Fruit fly (Drosophila melanogaster) whole organism, embryonic: ENCODE data around the gene AP-1sigma.

Source experiments
- CG13424 ChIP-seq: fragments of 200-800 bp; sonication (Bioruptor generic); optimal IDR thresholded peaks from 2 replicates; lab custom pipeline; 2019; ENCODE audit warnings: missing biosample characterization, mild to moderate bottlenecking, missing genetic modification characterization, moderate library complexity
- CG31388 ChIP-seq: fragments of 200-800 bp; sonication (Bioruptor generic); optimal IDR thresholded peaks from 2 replicates; lab custom pipeline; 2016; ENCODE audit warnings: missing biosample characterization, missing genetic modification characterization
- CG9876 ChIP-seq: fragments of 200-800 bp; sonication (Bioruptor generic); optimal IDR thresholded peaks from 2 replicates; lab custom pipeline; 2016; ENCODE audit warnings: missing biosample characterization, missing genetic modification characterization
- corto ChIP-seq: fragments of 200-800 bp; sonication (Bioruptor generic); optimal IDR thresholded peaks from 2 replicates; lab custom pipeline; 2016; ENCODE audit warnings: missing biosample characterization, mild to moderate bottlenecking, missing genetic modification characterization, moderate library complexity
- nom ChIP-seq: fragments of 200-800 bp; sonication (Bioruptor generic); optimal IDR thresholded peaks from 2 replicates; lab custom pipeline; 2017; ENCODE audit warnings: missing biosample characterization, missing genetic modification characterization, mild to moderate bottlenecking, moderate library complexity, missing genetic modification reagents
- ssp ChIP-seq: fragments of 200-800 bp; sonication (Bioruptor generic); IDR thresholded peaks from 2 replicates; pipeline ENCODE4 v1.3.6; 2022; ENCODE audit warnings: missing biosample characterization, missing genetic modification characterization
- tx ChIP-seq: fragments of 200-800 bp; sonication (Bioruptor generic); optimal IDR thresholded peaks from 2 replicates; lab custom pipeline; 2016; ENCODE audit warnings: missing biosample characterization, missing genetic modification characterization

DNA sequence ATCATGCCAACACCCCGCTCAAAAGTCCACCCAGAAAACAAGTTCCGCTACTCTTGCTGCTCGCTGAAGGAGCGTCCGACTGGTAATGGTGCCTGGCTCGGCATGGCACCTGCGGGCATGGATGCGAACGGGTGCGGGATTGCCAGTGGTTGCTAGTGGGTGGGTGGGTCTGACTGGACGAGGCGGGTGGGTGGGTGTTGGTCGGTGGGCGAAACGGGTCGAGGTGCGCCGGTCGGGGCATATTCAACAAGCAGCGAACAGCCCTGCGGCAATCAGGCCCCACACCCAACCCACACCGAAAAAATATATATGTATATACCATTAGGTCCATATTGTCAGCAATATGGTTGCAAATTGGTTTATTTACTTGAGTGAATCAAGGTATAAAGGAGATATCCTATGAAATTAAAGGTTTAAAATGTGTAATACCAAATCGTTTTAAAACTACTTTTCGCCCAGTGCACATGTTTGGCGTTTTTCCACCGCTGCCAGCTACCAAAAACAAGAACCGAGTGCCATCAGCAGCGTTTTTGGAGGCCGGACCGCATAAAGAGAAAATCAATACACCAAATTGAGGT is 52.3 kb downstream of the AP-1sigma start:
- no peak for TF ChIP-seq CG31388 (GFP tag; lab: Kevin White, UChicago)
- TF ChIP-seq ssp (GFP tag; lab: Robert Waterston, UW): peak; percentile 44; the same call in 1 of the 2 replicates
- peak; percentile 48 for TF ChIP-seq nom (GFP tag; lab: Kevin White, UChicago)
- TF ChIP-seq CG13424 (tag; lab: Kevin White, UChicago): peak; percentile 72
- TF ChIP-seq corto (GFP tag; lab: Kevin White, UChicago): no peak
- no peak for TF ChIP-seq CG9876 (GFP tag; lab: Kevin White, UChicago)
- TF ChIP-seq tx (GFP tag; lab: Kevin White, UChicago): no peak
